Fruit fly (Drosophila melanogaster): ENCODE results near the gene CG4998.

The CG4998 gene

DNA sequence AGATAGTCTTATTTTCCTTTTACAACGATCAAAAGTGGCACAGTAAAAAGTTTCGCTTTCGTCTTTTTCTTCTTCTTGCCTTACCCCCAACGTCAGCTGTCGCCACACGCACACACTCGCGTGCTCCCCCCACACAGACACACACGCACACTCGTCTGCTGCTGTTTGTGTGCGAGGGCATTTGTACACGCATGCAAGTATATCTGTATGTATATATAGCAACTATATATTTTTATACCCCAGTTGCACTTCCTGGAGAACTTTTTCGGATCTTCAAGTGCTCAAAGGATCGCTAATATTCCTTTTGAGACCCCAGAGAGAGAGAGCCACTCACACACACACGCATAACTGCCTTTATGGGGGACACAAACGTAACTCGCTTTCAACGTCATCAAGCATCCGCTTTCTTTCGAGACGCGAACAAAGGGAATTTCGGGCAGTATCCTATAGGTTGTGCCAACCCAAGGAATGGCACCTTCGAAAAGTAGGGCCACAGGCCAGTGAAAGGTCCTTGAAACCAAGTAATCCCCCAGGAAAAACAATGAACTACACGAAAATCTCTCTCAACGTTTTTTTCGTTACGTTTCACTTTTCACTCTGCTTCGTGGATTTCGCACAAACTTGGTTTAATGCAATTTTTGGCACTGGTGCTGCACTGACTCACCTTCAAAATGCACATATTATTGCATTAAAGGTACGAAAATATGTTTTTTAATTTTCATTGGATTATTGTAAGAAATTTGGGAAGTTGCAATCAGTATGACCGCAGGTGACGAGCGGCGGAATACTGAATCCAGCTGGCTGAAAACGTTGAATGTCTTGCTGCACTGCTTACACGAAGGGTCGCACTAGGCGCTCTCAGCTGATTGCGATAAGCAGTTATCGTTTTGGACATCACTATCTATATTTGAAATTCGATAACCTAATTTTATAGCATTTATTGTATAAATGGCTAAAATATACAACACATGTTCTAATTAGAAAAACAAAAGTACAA is 39.3 kb downstream of the CG4998 start, which contains the start of gene roq (continued):
- TF ChIP-seq hth (optimal IDR thresholded peaks at IDR 0.05) (no peak), lbe (GFP tag; optimal IDR thresholded peaks at IDR 0.05) (no peak), CG9876 (GFP tag; optimal IDR thresholded peaks at IDR 0.05) (no peak), CG43689 (GFP tag; IDR thresholded peaks at IDR 0.05) (no peak), Lhr (GFP tag; optimal IDR thresholded peaks at IDR 0.05) (peak; percentile 39), Dref (GFP tag; IDR thresholded peaks at IDR 0.05) (peak; percentile 91), B-H1 (GFP tag; IDR thresholded peaks at IDR 0.05) (no peak), CG4820 (GFP tag; optimal IDR thresholded peaks at IDR 0.05) (no peak), HHEX (GFP tag; optimal IDR thresholded peaks at IDR 0.05) (no peak), al (GFP tag; IDR thresholded peaks at IDR 0.05) (no peak), gfzf (GFP tag; optimal IDR thresholded peaks at IDR 0.05) (peak; percentile 96), ttk (GFP tag; IDR thresholded peaks at IDR 0.05) (no peak), sens-2 (GFP tag; IDR thresholded peaks at IDR 0.05) (no peak), CG17361 (GFP tag; IDR thresholded peaks at IDR 0.05) (no peak), CG14441 (GFP tag; IDR thresholded peaks at IDR 0.05) (no peak; the same call in 1 of the 2 replicates), BtbVII (GFP tag; optimal IDR thresholded peaks at IDR 0.05) (no peak), ftz-f1 (GFP tag; optimal IDR thresholded peaks at IDR 0.05) (no peak), amos (GFP tag; IDR thresholded peaks at IDR 0.05; ENCODE audit: partially characterized antibody) (peak; percentile 59; the same call in 1 of the 2 replicates), PHDP (tag; optimal IDR thresholded peaks at IDR 0.05) (no peak), CG3065 (GFP tag; optimal IDR thresholded peaks at IDR 0.05) (no peak), Six4 (GFP tag; optimal IDR thresholded peaks at IDR 0.05) (no peak), grau (tag; optimal IDR thresholded peaks at IDR 0.05) (peak; percentile 36), Fer1 (GFP tag; optimal IDR thresholded peaks at IDR 0.05) (no peak), CG5180 (GFP tag; optimal IDR thresholded peaks at IDR 0.05) (no peak), CG12299 (tag; optimal IDR thresholded peaks at IDR 0.05) (peak; percentile 1), sna (GFP tag; IDR thresholded peaks at IDR 0.05; ENCODE audit: partially characterized antibody) (0 out of 2 replicates have a peak, but pooled peaks have one; percentile 19), CG10462 (GFP tag; optimal IDR thresholded peaks at IDR 0.05) (no peak), pfk (GFP tag; optimal IDR thresholded peaks at IDR 0.05) (no peak), CG3847 (GFP tag; IDR thresholded peaks at IDR 0.05) (peak; percentile 41; the same call in 1 of the 2 replicates), h (optimal IDR thresholded peaks at IDR 0.05) (no peak), sima (GFP tag; optimal IDR thresholded peaks at IDR 0.05) (no peak), TFAM (GFP tag; optimal IDR thresholded peaks at IDR 0.05) (no peak), Oaz (GFP tag; IDR thresholded peaks at IDR 0.05) (no peak), CG1024 (GFP tag; IDR thresholded peaks at IDR 0.05) (no peak), Med (GFP tag) (peak; percentile 71), ro (GFP tag; IDR thresholded peaks at IDR 0.05) (no peak), CG12104 (GFP tag; optimal IDR thresholded peaks at IDR 0.05) (no peak), lov (optimal IDR thresholded peaks at IDR 0.05) (no peak), lov (GFP tag; IDR thresholded peaks at IDR 0.05) (no peak), CG16815 (GFP tag; optimal IDR thresholded peaks at IDR 0.05) (no peak), CG32532 (GFP tag; IDR thresholded peaks at IDR 0.05) (no peak; the same call in 1 of the 2 replicates), Poxn (GFP tag; IDR thresholded peaks at IDR 0.05) (no peak), CG11085 (GFP tag; IDR thresholded peaks at IDR 0.05) (no peak), bbx (GFP tag; IDR thresholded peaks at IDR 0.05; ENCODE audit: partially characterized antibody) (peak; percentile 51), Aef1 (GFP tag; IDR thresholded peaks at IDR 0.05) (no peak), nerfin-1 (tag; optimal IDR thresholded peaks at IDR 0.05) (no peak), CG9215 (GFP tag; IDR thresholded peaks at IDR 0.05) (no peak), abd-A (tag; optimal IDR thresholded peaks at IDR 0.05) (no peak), Asciz (GFP tag; optimal IDR thresholded peaks at IDR 0.05) (no peak), CG12071 (GFP tag; optimal IDR thresholded peaks at IDR 0.05) (no peak)
